Worm (Caenorhabditis elegans): Measurements from ENCODE around the gene F53E10.5.

F53E10.5 gene

ce11 chrV:2600543-2600942, 1.8 kb upstream of the F53E10.5 start (continued):
- TF ChIP-seq F33H1.4 (GFP tag; IDR thresholded peaks at IDR 0.05) = peak; percentile 58
- TF ChIP-seq B0035.1 (tag; optimal IDR thresholded peaks at IDR 0.05) = peak; percentile 22
- TF ChIP-seq nhr-80 (tag; optimal IDR thresholded peaks at IDR 0.05) = peak; percentile 35
- TF ChIP-seq unc-130 (GFP tag; optimal IDR thresholded peaks at IDR 0.05) = peak; percentile 38
- TF ChIP-seq madf-6 (GFP tag; IDR thresholded peaks at IDR 0.05) = peak; percentile 80
- no peak for TF ChIP-seq bed-1 (GFP tag; IDR thresholded peaks at IDR 0.05)
- TF ChIP-seq egl-18 (GFP tag; IDR thresholded peaks at IDR 0.05) = 0 out of 2 replicates have a peak, but pooled peaks have one; percentile 71
- peak; percentile 80 for TF ChIP-seq C06A6.2 (GFP tag; conservative IDR thresholded peaks at IDR 0.05)
- peak; percentile 69; the same call in 1 of the 2 replicates for TF ChIP-seq let-526 (GFP tag; IDR thresholded peaks at IDR 0.05)
- no peak for TF ChIP-seq F55B11.4 (tag; optimal IDR thresholded peaks at IDR 0.05; ENCODE audit: borderline replicate concordance, insufficient read depth)
- TF ChIP-seq snpc-1.1 (tag; optimal IDR thresholded peaks at IDR 0.05; ENCODE audit: insufficient read depth) = no peak
- TF ChIP-seq xnd-1 (tag; optimal IDR thresholded peaks at IDR 0.05) = peak; percentile 53
- no peak for TF ChIP-seq T26A5.8 (tag; optimal IDR thresholded peaks at IDR 0.05)
- TF ChIP-seq him-1 (tag; optimal IDR thresholded peaks at IDR 0.05) = no peak
- peak; percentile 37 for TF ChIP-seq F22D6.2 (tag; optimal IDR thresholded peaks at IDR 0.05)

ce11 chrV:2595720-2596119, 3.0 kb downstream of the F53E10.5 start:
- TF ChIP-seq attf-6 (GFP tag; IDR thresholded peaks at IDR 0.05) (no peak), lin-26 (GFP tag; IDR thresholded peaks at IDR 0.05) (no peak), T07F8.4 (tag; optimal IDR thresholded peaks at IDR 0.05) (no peak), gei-17 (GFP tag; optimal IDR thresholded peaks at IDR 0.05) (no peak), madf-6 (GFP tag; IDR thresholded peaks at IDR 0.05) (peak; percentile 54; the same call in 1 of the 2 replicates), dox-1 (GFP tag; IDR thresholded peaks at IDR 0.05) (peak; percentile 22; the same call in 1 of the 2 replicates), lag-1 (GFP tag; IDR thresholded peaks at IDR 0.05) (no peak), nhr-27 (tag; optimal IDR thresholded peaks at IDR 0.05) (no peak), hsf-1 (GFP tag; IDR thresholded peaks at IDR 0.05) (peak; percentile 70), hmg-1.2 (GFP tag; IDR thresholded peaks at IDR 0.05) (no peak), hrde-1 (tag; optimal IDR thresholded peaks at IDR 0.05; ENCODE audit: borderline replicate concordance) (no peak), Y67H2A.10 (GFP tag; conservative IDR thresholded peaks at IDR 0.05) (no peak), zfh-2 (GFP tag; conservative IDR thresholded peaks at IDR 0.05) (0 out of 2 replicates have a peak, but pooled peaks have one; percentile 34), madf-8 (GFP tag; conservative IDR thresholded peaks at IDR 0.05) (peak; percentile 32; the same call in 1 of the 2 replicates), tbx-9 (tag; optimal IDR thresholded peaks at IDR 0.05; ENCODE audit: borderline replicate concordance) (no peak)

- TF ChIP-seq nhr-80 (tag; optimal IDR thresholded peaks at IDR 0.05) = peak; percentile 57
- 0 out of 2 replicates have a peak, but pooled peaks have one; percentile 26 for TF ChIP-seq dox-1 (GFP tag; IDR thresholded peaks at IDR 0.05)
- TF ChIP-seq F23B12.7 (tag; optimal IDR thresholded peaks at IDR 0.05; ENCODE audit: insufficient read depth) = no peak
Measured at ce11 chrV:2592173-2592676, 6.5 kb downstream of the F53E10.5 start, which contains the start of gene irg-3. Gene irg-3 (plus strand): TSS chrV:2592591.

ce11 chrV:2589834-2590233, 8.9 kb downstream of the F53E10.5 start:
- TF ChIP-seq Y95B8A.8 (GFP tag; IDR thresholded peaks at IDR 0.05) (no peak), hlh-12 (tag; optimal IDR thresholded peaks at IDR 0.05) (no peak), F55B11.4 (tag; optimal IDR thresholded peaks at IDR 0.05; ENCODE audit: borderline replicate concordance, insufficient read depth) (no peak), madf-6 (GFP tag; IDR thresholded peaks at IDR 0.05) (peak; percentile 78), efl-1 (GFP tag; optimal IDR thresholded peaks at IDR 0.05) (peak; percentile 72), Y53G8AR.9 (GFP tag; conservative IDR thresholded peaks at IDR 0.05) (no peak), egl-44 (GFP tag; IDR thresholded peaks at IDR 0.05) (no peak), egl-18 (GFP tag; IDR thresholded peaks at IDR 0.05) (no peak), ceh-79 (tag; optimal IDR thresholded peaks at IDR 0.05) (no peak), fkh-3 (tag; optimal IDR thresholded peaks at IDR 0.05) (no peak), nhr-27 (tag; optimal IDR thresholded peaks at IDR 0.05) (no peak), madf-8 (GFP tag; conservative IDR thresholded peaks at IDR 0.05) (peak; percentile 55), attf-3 (GFP tag; conservative IDR thresholded peaks at IDR 0.05) (no peak), ztf-28 (GFP tag; IDR thresholded peaks at IDR 0.05) (no peak), madf-3 (GFP tag; IDR thresholded peaks at IDR 0.05) (no peak), F22D6.2 (tag; optimal IDR thresholded peaks at IDR 0.05) (no peak), athp-1 (tag; optimal IDR thresholded peaks at IDR 0.05) (no peak), hrde-1 (tag; optimal IDR thresholded peaks at IDR 0.05; ENCODE audit: borderline replicate concordance) (no peak), lin-26 (GFP tag; IDR thresholded peaks at IDR 0.05) (no peak), ztf-22 (GFP tag; optimal IDR thresholded peaks at IDR 0.05) (no peak)
